Fruit fly (Drosophila melanogaster) whole organism, pupa: ENCODE data around the gene CG13727.

Source experiments
- CG12605 ChIP-seq: fragments of 200-800 bp; sonication (Bioruptor generic); IDR thresholded peaks from 2 replicates; pipeline ENCODE4 v1.3.6; 2022; ENCODE audit warnings: missing biosample characterization, missing genetic modification characterization
- CG14655 ChIP-seq: fragments of 200-800 bp; sonication (Bioruptor generic); optimal IDR thresholded peaks from 3 replicates; lab custom pipeline; 2017; ENCODE audit warnings: mild to moderate bottlenecking, missing biosample characterization, missing genetic modification reagents, missing genetic modification characterization
- CG15710 ChIP-seq: fragments of 200-800 bp; sonication (Bioruptor generic); optimal IDR thresholded peaks from 2 replicates; lab custom pipeline; 2018; ENCODE audit warnings: missing biosample characterization, mild to moderate bottlenecking, missing genetic modification characterization, moderate library complexity
- CG32121 ChIP-seq: fragments of 200-800 bp; sonication (Bioruptor generic); IDR thresholded peaks from 2 replicates; pipeline ENCODE4 v1.3.6; 2022; ENCODE audit warnings: missing biosample characterization, missing genetic modification characterization
- CG4496 ChIP-seq: fragments of 200-800 bp; sonication (Bioruptor generic); IDR thresholded peaks from 3 replicates; pipeline ENCODE4 v1.3.6; 2022; ENCODE audit warnings: missing biosample characterization, missing genetic modification characterization
- CG8159 ChIP-seq: fragments of 200-800 bp; sonication (Bioruptor generic); optimal IDR thresholded peaks from 3 replicates; lab custom pipeline; 2018; ENCODE audit warnings: missing biosample characterization, mild to moderate bottlenecking, missing genetic modification characterization, moderate library complexity
- CG8301 ChIP-seq: fragments of 200-800 bp; sonication (Bioruptor generic); optimal IDR thresholded peaks from 2 replicates; lab custom pipeline; 2018; ENCODE audit warnings: missing biosample characterization, mild to moderate bottlenecking, missing genetic modification characterization
- EcR ChIP-seq: fragments of 200-800 bp; sonication (Bioruptor generic); optimal IDR thresholded peaks from 3 replicates; lab custom pipeline; 2019; ENCODE audit warnings: missing biosample characterization, missing genetic modification characterization, mild to moderate bottlenecking, moderate library complexity, missing genetic modification reagents
- Snoo ChIP-seq: fragments of 200-800 bp; sonication (Bioruptor generic); optimal IDR thresholded peaks from 3 replicates; lab custom pipeline; 2017; ENCODE audit warnings: missing biosample characterization, mild to moderate bottlenecking, missing genetic modification characterization, inconsistent platforms
- gl ChIP-seq: fragments of 200-800 bp; sonication (Bioruptor generic); optimal IDR thresholded peaks from 2 replicates; lab custom pipeline; 2018; ENCODE audit warnings: missing biosample characterization, mild to moderate bottlenecking, missing genetic modification characterization
- rn ChIP-seq: fragments of 200-800 bp; sonication (Bioruptor generic); IDR thresholded peaks from 2 replicates; pipeline ENCODE4 v1.3.6; 2022; ENCODE audit warnings: missing biosample characterization, missing genetic modification characterization

DNA sequence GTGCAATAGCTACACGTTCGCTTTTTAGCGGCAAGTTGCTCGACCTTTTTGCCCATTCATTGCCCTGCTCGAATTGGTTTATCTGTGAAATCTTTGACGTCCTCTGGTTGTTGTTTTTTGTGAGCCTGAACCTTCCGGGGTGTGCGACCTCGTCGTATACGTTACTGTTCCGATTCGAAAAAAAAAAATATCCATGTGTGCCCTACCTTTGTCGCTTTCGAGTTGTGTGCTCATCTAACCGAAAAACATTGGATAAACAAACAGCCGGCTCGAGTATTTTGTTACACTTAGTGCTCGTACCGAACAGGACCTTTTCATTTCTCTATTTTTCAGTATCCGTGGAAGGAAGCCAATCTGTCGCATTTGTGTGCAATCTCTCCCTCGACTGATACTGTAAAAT, 22.9 kb upstream of the CG13727 start:
- no peak for TF ChIP-seq CG4496 (GFP tag; lab: Robert Waterston, UW)
- no peak for TF ChIP-seq Snoo (tag; lab: Kevin White, UChicago)
- TF ChIP-seq rn (GFP tag; lab: Robert Waterston, UW) = no peak
- no peak for TF ChIP-seq CG8159 (tag; lab: Kevin White, UChicago)
- TF ChIP-seq CG32121 (GFP tag; lab: Robert Waterston, UW) = no peak
- TF ChIP-seq CG8301 (tag; lab: Kevin White, UChicago) = no peak
- TF ChIP-seq gl (tag; lab: Kevin White, UChicago) = no peak
- TF ChIP-seq CG12605 (GFP tag; lab: Robert Waterston, UW) = no peak
- no peak for TF ChIP-seq CG15710 (tag; lab: Kevin White, UChicago)
- TF ChIP-seq EcR (GFP tag; lab: Kevin White, UChicago) = no peak
- no peak for TF ChIP-seq CG14655 (GFP tag; lab: Kevin White, UChicago)
